Worm (Caenorhabditis elegans) whole organism, L4/young adult: ENCODE data around the gene C36C9.12.
"Not testable (repeated sequence)": the region's sequence is repeated elsewhere in the genome, so short reads cannot be mapped to it uniquely, and the experiment has no call there.

Experiments used
- W03F9.2 ChIP-seq: fragments of 150-350 bp; optimal IDR thresholded peaks from 2 replicates; lab custom pipeline; 2014; ENCODE audit warnings: missing biosample characterization, missing genetic modification characterization
- dao-5 ChIP-seq: sonication (generic microtip); optimal IDR thresholded peaks from 2 replicates; lab custom pipeline; 2016; ENCODE audit warnings: missing genotype, missing genetic modification characterization, moderate library complexity, missing compliant biosample characterization
- him-1 ChIP-seq: sonication (generic microtip); optimal IDR thresholded peaks from 2 replicates; lab custom pipeline; 2016; ENCODE audit warnings: missing genotype, missing genetic modification reagents, missing genetic modification characterization, missing compliant biosample characterization

The C36C9.12 gene

DNA sequence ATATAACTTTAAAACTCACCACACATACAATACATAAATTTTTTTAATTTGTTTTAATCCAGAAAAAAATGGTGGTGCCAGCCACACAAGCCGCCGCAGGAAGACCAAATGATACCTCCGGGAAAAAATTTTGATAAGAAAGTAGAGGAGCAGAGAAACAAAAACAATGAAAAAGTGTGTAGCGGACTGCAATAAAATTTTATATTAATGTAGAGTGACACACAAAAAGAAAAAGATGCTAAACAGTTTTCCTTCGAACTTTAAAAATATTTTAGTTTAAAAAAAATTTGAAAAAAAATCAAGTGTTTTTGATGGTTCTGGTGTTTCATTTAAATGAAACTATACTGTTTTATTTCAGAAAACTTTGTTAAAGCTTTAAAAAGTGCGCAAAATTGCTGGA is at the start of gene C36C9.12:
Gene C36C9.12, minus strand, starts transcription at position 101 of the 400 bp plus-strand sequence.
- TF ChIP-seq W03F9.2, him-1, dao-5 (tag; lab: Kevin White, UChicago): not testable (repeated sequence)

- TF ChIP-seq him-1 (tag; lab: Kevin White, UChicago) (no peak), dao-5 (tag; lab: Kevin White, UChicago) (no peak), W03F9.2 (tag; lab: Kevin White, UChicago) (no peak)
Observed at ce11 chrX:1737606-1738005, 47.7 kb upstream of the C36C9.12 start, which contains the start of gene F07G6.10. Gene F07G6.10, plus strand, starts transcription at chrX:1737906.

ce11 chrX:1735941-1736340 is 46.0 kb upstream of the C36C9.12 start, which contains the start of gene F07G6.12:
Gene F07G6.12, plus strand, starts transcription at chrX:1736241.
- TF ChIP-seq W03F9.2 (tag; lab: Kevin White, UChicago) (no peak), dao-5 (tag; lab: Kevin White, UChicago) (no peak), him-1 (tag; lab: Kevin White, UChicago) (no peak)

DNA sequence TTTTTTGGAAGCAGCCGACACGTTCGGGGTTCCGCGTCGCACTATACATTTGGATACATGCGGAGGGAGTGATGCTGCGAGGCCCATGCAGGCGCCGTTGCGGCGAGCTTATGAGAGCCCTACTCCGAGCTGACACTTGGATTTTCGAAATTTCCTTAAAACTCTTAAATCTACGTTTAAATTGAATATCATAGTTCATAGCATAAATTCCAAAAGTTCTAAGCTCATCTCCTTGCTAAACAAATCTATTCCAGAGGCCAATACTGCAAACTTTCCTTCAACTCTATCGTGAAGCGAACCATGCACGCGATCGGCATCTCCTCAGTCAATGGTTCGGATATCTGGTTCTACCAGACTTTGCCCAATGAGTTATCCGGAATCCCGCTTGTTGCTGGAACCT is 39.7 kb upstream of the C36C9.12 start, which contains the start of gene dgn-3:
Gene dgn-3, plus strand, starts transcription at position 301 of the 400 bp plus-strand sequence.
- no peak for TF ChIP-seq him-1 (tag; lab: Kevin White, UChicago)
- TF ChIP-seq W03F9.2 (tag; lab: Kevin White, UChicago), result no peak
- no peak for TF ChIP-seq dao-5 (tag; lab: Kevin White, UChicago)

DNA sequence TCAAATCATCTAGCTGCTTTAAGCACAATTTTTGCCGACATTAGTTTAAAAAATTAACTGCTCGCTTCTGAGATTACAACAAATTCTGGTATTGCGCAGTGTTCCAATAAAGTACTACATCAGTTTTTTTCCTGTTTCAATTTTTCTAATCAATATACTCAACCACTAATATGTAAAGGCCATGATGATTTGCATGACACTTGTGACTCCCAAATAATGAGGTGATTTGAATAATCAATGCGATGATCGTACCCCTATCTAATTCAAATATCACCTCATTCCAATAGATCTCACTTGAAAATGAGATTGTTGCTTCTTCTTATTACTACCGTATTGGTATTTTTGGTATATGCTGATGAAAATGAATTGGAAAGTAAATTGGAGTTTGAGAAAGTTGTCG is 37.2 kb upstream of the C36C9.12 start, which contains the start of gene F07G6.2:
Gene F07G6.2, plus strand, starts transcription at position 301 of the 400 bp plus-strand sequence.
- TF ChIP-seq W03F9.2 (tag; lab: Kevin White, UChicago) (no peak), dao-5 (tag; lab: Kevin White, UChicago) (no peak), him-1 (tag; lab: Kevin White, UChicago) (no peak)

ce11 chrX:1720359-1720758 is 30.5 kb upstream of the C36C9.12 start, which contains the start of gene F07G6.8:
Gene F07G6.8, minus strand, starts transcription at chrX:1720459.
- TF ChIP-seq dao-5 (tag; lab: Kevin White, UChicago) (no peak), W03F9.2 (tag; lab: Kevin White, UChicago) (no peak), him-1 (tag; lab: Kevin White, UChicago) (no peak)

DNA sequence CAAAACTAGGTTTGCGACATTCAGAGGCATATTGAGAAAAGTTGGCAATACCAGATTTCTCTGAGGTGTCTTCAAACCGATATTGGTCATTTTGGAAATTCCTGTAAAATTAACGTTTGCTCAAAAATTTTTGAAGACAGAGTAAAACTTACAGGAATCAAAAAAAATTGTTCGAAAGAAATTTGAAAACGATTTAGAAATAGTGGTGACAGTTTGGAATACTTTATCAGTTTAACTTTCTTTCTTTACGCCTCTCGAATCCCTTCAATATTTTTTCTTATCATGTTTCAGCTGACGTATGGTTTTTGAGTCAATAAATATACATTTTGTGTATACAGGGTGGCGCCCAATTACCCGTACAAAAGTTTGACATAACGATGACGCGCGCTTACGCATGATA is 28.6 kb upstream of the C36C9.12 start, which contains the start of gene fbxa-53:
Gene fbxa-53, minus strand, starts transcription at position 101 of the 400 bp plus-strand sequence.
- TF ChIP-seq dao-5 (tag; lab: Kevin White, UChicago), result no peak
- TF ChIP-seq W03F9.2 (tag; lab: Kevin White, UChicago), result no peak
- no peak for TF ChIP-seq him-1 (tag; lab: Kevin White, UChicago)

- no peak for TF ChIP-seq W03F9.2 (tag; lab: Kevin White, UChicago)
- TF ChIP-seq him-1 (tag; lab: Kevin White, UChicago), result no peak
- no peak for TF ChIP-seq dao-5 (tag; lab: Kevin White, UChicago)
Observed at ce11 chrX:1712538-1712937, 22.6 kb upstream of the C36C9.12 start, which contains the start of gene fbxa-52. Gene fbxa-52, minus strand, starts transcription at chrX:1712638.

DNA sequence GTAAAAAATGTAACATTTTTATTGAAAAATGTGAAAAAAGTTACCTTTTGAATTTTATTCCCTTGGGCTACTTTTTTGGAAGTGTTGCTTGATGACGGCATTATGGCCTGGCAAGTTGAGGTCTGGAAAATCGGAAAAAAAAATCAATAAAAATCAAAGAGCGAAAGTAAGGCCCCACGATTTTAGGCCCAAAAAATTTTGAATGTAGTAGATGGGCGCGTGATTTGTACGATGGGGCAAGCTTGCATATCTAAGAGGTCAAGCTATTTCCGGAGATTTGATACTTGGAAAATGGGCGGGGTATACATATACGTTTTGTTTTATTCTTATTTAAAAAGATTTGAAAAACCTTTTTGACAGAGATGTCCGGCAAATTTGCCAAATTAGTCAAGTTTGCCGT is 16.6 kb upstream of the C36C9.12 start, which contains the start of gene F07G6.5:
Gene F07G6.5, minus strand, starts transcription at position 101 of the 400 bp plus-strand sequence.
- TF ChIP-seq dao-5 (tag; lab: Kevin White, UChicago) (no peak), him-1 (tag; lab: Kevin White, UChicago) (no peak), W03F9.2 (tag; lab: Kevin White, UChicago) (no peak)

DNA sequence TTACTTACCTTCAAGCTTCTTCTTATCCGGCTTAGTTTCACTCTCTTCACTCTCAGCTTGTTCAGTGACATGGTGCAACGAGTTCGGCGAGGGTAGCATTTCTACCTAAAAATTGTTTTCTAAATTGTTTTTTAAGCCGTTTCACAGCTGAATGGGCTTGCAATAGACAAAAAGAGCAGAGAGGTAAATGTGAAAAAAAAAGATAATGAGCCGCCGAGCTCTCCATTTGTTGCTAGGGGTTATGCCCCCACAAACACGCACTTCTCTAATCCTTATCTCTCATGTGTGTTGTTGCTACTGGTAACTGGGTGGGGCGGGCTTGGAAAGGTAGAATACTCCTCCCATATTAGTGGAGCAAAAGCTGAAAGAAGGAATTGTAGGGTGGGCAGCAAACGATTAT is 13.9 kb upstream of the C36C9.12 start, which contains the start of gene C36C9.5:
Gene C36C9.5, minus strand, starts transcription at position 101 of the 400 bp plus-strand sequence.
- no peak for TF ChIP-seq W03F9.2 (tag; lab: Kevin White, UChicago)
- TF ChIP-seq dao-5 (tag; lab: Kevin White, UChicago), result no peak
- TF ChIP-seq him-1 (tag; lab: Kevin White, UChicago), result no peak

ce11 chrX:1703049-1703448 is 13.2 kb upstream of the C36C9.12 start:
- TF ChIP-seq W03F9.2 (tag; lab: Kevin White, UChicago) (no peak), dao-5 (tag; lab: Kevin White, UChicago) (no peak), him-1 (tag; lab: Kevin White, UChicago) (no peak)

ce11 chrX:1698476-1698875 is 8.6 kb upstream of the C36C9.12 start:
- no peak for TF ChIP-seq W03F9.2 (tag; lab: Kevin White, UChicago)
- no peak for TF ChIP-seq him-1 (tag; lab: Kevin White, UChicago)

DNA sequence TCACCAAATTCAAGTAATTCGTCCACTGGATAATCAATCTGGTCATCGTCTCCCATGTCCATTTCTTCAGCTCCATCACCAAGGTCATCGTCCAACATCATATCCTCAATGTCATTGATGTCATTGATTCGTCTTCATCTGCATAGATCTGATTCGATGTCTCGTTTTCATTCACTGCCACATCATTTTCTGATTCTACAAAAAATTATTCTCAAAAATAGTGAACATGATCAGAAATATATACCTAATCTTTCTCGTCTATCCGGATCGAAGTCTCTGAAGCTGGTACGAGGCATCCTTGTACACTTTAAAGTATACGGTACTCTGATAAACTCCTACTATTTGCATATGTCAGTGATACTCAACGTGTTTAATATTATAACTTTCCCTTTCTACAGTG is 7.0 kb upstream of the C36C9.12 start, which contains the start of gene C36C9.4:
Gene C36C9.4, minus strand, starts transcription at position 101 of the 400 bp plus-strand sequence.
- TF ChIP-seq dao-5, W03F9.2, him-1 (tag; lab: Kevin White, UChicago): not testable (repeated sequence)

ce11 chrX:1690894-1691293 is 998 bp upstream of the C36C9.12 start, which contains the start of gene C36C9.6:
Gene C36C9.6, minus strand, starts transcription at chrX:1690994.
- not testable (repeated sequence) for TF ChIP-seq W03F9.2, dao-5, him-1 (tag; lab: Kevin White, UChicago)
